Worm (Caenorhabditis elegans): Measurements from ENCODE around the gene elo-7.

elo-7 gene

ce11 chrIV:9529647-9530046 is at the start of gene elo-7:
elo-7 (plus strand) TSS chrIV:9529947.
- TF ChIP-seq nfyb-1 (GFP tag; IDR thresholded peaks at IDR 0.05), result no peak
- TF ChIP-seq F10E7.11 (tag; optimal IDR thresholded peaks at IDR 0.05), result no peak
- no peak for TF ChIP-seq ama-1 (optimal IDR thresholded peaks at IDR 0.05)
- TF ChIP-seq ama-1 (GFP tag; optimal IDR thresholded peaks at IDR 0.05), result no peak
- no peak for TF ChIP-seq ceh-40 (GFP tag; IDR thresholded peaks at IDR 0.05)
- TF ChIP-seq snpc-3.4 (tag; optimal IDR thresholded peaks at IDR 0.05), result no peak
- no peak for TF ChIP-seq mes-4 (tag; optimal IDR thresholded peaks at IDR 0.05)
- TF ChIP-seq tlf-1 (GFP tag; optimal IDR thresholded peaks at IDR 0.05), result no peak
- TF ChIP-seq lir-1 (GFP tag; conservative IDR thresholded peaks at IDR 0.05), result no peak
- no peak for TF ChIP-seq let-526 (GFP tag; IDR thresholded peaks at IDR 0.05)
- TF ChIP-seq C17E4.6 (GFP tag; IDR thresholded peaks at IDR 0.05), result no peak
- no peak for TF ChIP-seq sptf-2 (GFP tag; optimal IDR thresholded peaks at IDR 0.05)
- no peak for TF ChIP-seq lsy-27 (tag; optimal IDR thresholded peaks at IDR 0.05; ENCODE audit: borderline replicate concordance, insufficient read depth)
- no peak for TF ChIP-seq madf-3 (GFP tag; IDR thresholded peaks at IDR 0.05)
- no peak for TF ChIP-seq ztf-22 (GFP tag; optimal IDR thresholded peaks at IDR 0.05)
- TF ChIP-seq rcor-1 (GFP tag; IDR thresholded peaks at IDR 0.05), result no peak
- no peak for TF ChIP-seq F23B12.7 (tag; optimal IDR thresholded peaks at IDR 0.05; ENCODE audit: insufficient read depth)
- TF ChIP-seq rec-8 (tag; optimal IDR thresholded peaks at IDR 0.05), result no peak
- no peak for TF ChIP-seq tbx-9 (tag; optimal IDR thresholded peaks at IDR 0.05; ENCODE audit: borderline replicate concordance)
- no peak for TF ChIP-seq ceh-79 (tag; optimal IDR thresholded peaks at IDR 0.05)
- TF ChIP-seq cebp-2 (GFP tag; IDR thresholded peaks at IDR 0.05), result no peak

- TF ChIP-seq C06A6.2 (GFP tag; conservative IDR thresholded peaks at IDR 0.05), result no peak
- TF ChIP-seq lin-40 (tag; optimal IDR thresholded peaks at IDR 0.05), result no peak
- TF ChIP-seq F52B5.7 (tag; optimal IDR thresholded peaks at IDR 0.05), result no peak
- TF ChIP-seq ztf-26 (tag; optimal IDR thresholded peaks at IDR 0.05), result no peak
- no peak for TF ChIP-seq ceh-100 (GFP tag; IDR thresholded peaks at IDR 0.05)
- no peak for TF ChIP-seq B0261.1 (tag; optimal IDR thresholded peaks at IDR 0.05)
These were observed 48.8 kb upstream of the elo-7 start, which contains the start of gene cng-3 for ce11 chrIV:9480936-9481335. cng-3 (minus strand) TSS chrIV:9481037.

ce11 chrIV:9485040-9485439 is 44.7 kb upstream of the elo-7 start, which contains the start of gene gadr-2:
gadr-2 (minus strand) TSS chrIV:9485140.
- TF ChIP-seq madf-10 (tag; optimal IDR thresholded peaks at IDR 0.05), result no peak
- TF ChIP-seq mcd-1 (GFP tag; IDR thresholded peaks at IDR 0.05), result no peak
- TF ChIP-seq egl-44 (GFP tag; IDR thresholded peaks at IDR 0.05), result no peak
- TF ChIP-seq ama-1 (optimal IDR thresholded peaks at IDR 0.05), result no peak
- no peak for TF ChIP-seq ama-1 (GFP tag; optimal IDR thresholded peaks at IDR 0.05)
- no peak for TF ChIP-seq F55B11.4 (tag; optimal IDR thresholded peaks at IDR 0.05; ENCODE audit: borderline replicate concordance, insufficient read depth)
- no peak for TF ChIP-seq atf-7 (tag; optimal IDR thresholded peaks at IDR 0.05)
- no peak for TF ChIP-seq cebp-1 (GFP tag; IDR thresholded peaks at IDR 0.05)
- no peak for TF ChIP-seq cebp-1 (tag; optimal IDR thresholded peaks at IDR 0.05)
- no peak for TF ChIP-seq B0336.3 (GFP tag; IDR thresholded peaks at IDR 0.05)

- TF ChIP-seq tlf-1 (GFP tag; optimal IDR thresholded peaks at IDR 0.05), result no peak
- TF ChIP-seq let-607 (tag; optimal IDR thresholded peaks at IDR 0.05), result no peak
- TF ChIP-seq nhr-80 (tag; optimal IDR thresholded peaks at IDR 0.05), result no peak
- TF ChIP-seq F23B12.7 (tag; optimal IDR thresholded peaks at IDR 0.05; ENCODE audit: insufficient read depth), result no peak
- no peak for TF ChIP-seq repo-1 (tag; optimal IDR thresholded peaks at IDR 0.05)
- TF ChIP-seq atf-7 (tag; optimal IDR thresholded peaks at IDR 0.05), result no peak
- no peak for TF ChIP-seq him-1 (tag; optimal IDR thresholded peaks at IDR 0.05)
- no peak for TF ChIP-seq F39B2.1 (GFP tag; IDR thresholded peaks at IDR 0.05)
- no peak for TF ChIP-seq B0019.2 (GFP tag; conservative IDR thresholded peaks at IDR 0.05)
- no peak for TF ChIP-seq ceh-91 (GFP tag; IDR thresholded peaks at IDR 0.05)
- no peak for TF ChIP-seq madf-8 (GFP tag; conservative IDR thresholded peaks at IDR 0.05)
- TF ChIP-seq snpc-4 (GFP tag; optimal IDR thresholded peaks at IDR 0.05), result no peak
- TF ChIP-seq snpc-4 (tag; optimal IDR thresholded peaks at IDR 0.05), result no peak
- no peak for TF ChIP-seq ztf-28 (GFP tag; IDR thresholded peaks at IDR 0.05)
- TF ChIP-seq attf-6 (GFP tag; IDR thresholded peaks at IDR 0.05), result no peak
These were observed 43.8 kb upstream of the elo-7 start, which contains the start of gene sru-2 for ce11 chrIV:9485972-9486371. sru-2 (plus strand) TSS chrIV:9486272.

Measured in whole organism, young adult.